Worm (Caenorhabditis elegans): Measurements from ENCODE around the gene clip-1.

The clip-1 gene

ce11 chrIII:9254988-9255387, 13.9 kb downstream of the clip-1 start:
- TF ChIP-seq tbx-8 (GFP tag; optimal IDR thresholded peaks at IDR 0.05), result no peak
- TF ChIP-seq mls-2 (tag; optimal IDR thresholded peaks at IDR 0.05), result no peak
- no peak for TF ChIP-seq pha-4 (tag; optimal IDR thresholded peaks at IDR 0.05)
- no peak for TF ChIP-seq zip-8 (tag; optimal IDR thresholded peaks at IDR 0.05)
- TF ChIP-seq elt-3 (tag; optimal IDR thresholded peaks at IDR 0.05), result no peak
- no peak for TF ChIP-seq lin-32 (GFP tag; optimal IDR thresholded peaks at IDR 0.05)
- TF ChIP-seq hlh-1 (tag; optimal IDR thresholded peaks at IDR 0.05), result no peak
- TF ChIP-seq nhr-28 (tag; optimal IDR thresholded peaks at IDR 0.05), result no peak
- no peak for TF ChIP-seq nhr-237 (tag; optimal IDR thresholded peaks at IDR 0.05)

- no peak for TF ChIP-seq mls-2 (tag; optimal IDR thresholded peaks at IDR 0.05)
- TF ChIP-seq lsy-2 (tag; optimal IDR thresholded peaks at IDR 0.05), result no peak
- TF ChIP-seq ces-1 (GFP tag; optimal IDR thresholded peaks at IDR 0.05), result peak; percentile 6
Measured at ce11 chrIII:9250729-9251128, 18.1 kb downstream of the clip-1 start, which contains the start of gene T02C1.2. T02C1.2 (plus strand) TSS chrIII:9251029.

- TF ChIP-seq hlh-1 (tag; optimal IDR thresholded peaks at IDR 0.05) (peak; percentile 4), unc-39 (tag; optimal IDR thresholded peaks at IDR 0.05) (no peak), nhr-2 (tag; optimal IDR thresholded peaks at IDR 0.05) (peak; percentile 62), ham-2 (GFP tag; optimal IDR thresholded peaks at IDR 0.05) (no peak)
Measured at ce11 chrIII:9247221-9247620, 21.6 kb downstream of the clip-1 start, which contains the start of gene T02C1.1. T02C1.1 (plus strand) TSS chrIII:9247525.

ce11 chrIII:9242675-9243074, 26.2 kb downstream of the clip-1 start, which contains the start of gene dat-1:
dat-1 (plus strand) TSS chrIII:9242975.
- TF ChIP-seq nhr-2 (tag; optimal IDR thresholded peaks at IDR 0.05) (no peak), ceh-83 (GFP tag; optimal IDR thresholded peaks at IDR 0.05) (no peak), mep-1 (tag; optimal IDR thresholded peaks at IDR 0.05) (no peak), ztf-11 (tag; optimal IDR thresholded peaks at IDR 0.05) (no peak), ceh-43 (GFP tag; optimal IDR thresholded peaks at IDR 0.05) (no peak), bed-3 (GFP tag; optimal IDR thresholded peaks at IDR 0.05) (no peak), cnd-1 (tag; optimal IDR thresholded peaks at IDR 0.05) (no peak), flh-1 (GFP tag; optimal IDR thresholded peaks at IDR 0.05) (no peak), pha-4 (tag; optimal IDR thresholded peaks at IDR 0.05) (no peak), nhr-237 (tag; optimal IDR thresholded peaks at IDR 0.05) (no peak), unc-120 (tag; optimal IDR thresholded peaks at IDR 0.05; ENCODE audit: poor library complexity, severe bottlenecking) (no peak), tbx-8 (GFP tag; optimal IDR thresholded peaks at IDR 0.05) (no peak), M03D4.4 (tag; optimal IDR thresholded peaks at IDR 0.05) (no peak), nhr-12 (tag; optimal IDR thresholded peaks at IDR 0.05) (no peak), lsy-2 (tag; optimal IDR thresholded peaks at IDR 0.05) (no peak)

- TF ChIP-seq ceh-39 (tag; optimal IDR thresholded peaks at IDR 0.05), result no peak
- no peak for TF ChIP-seq lin-32 (GFP tag; optimal IDR thresholded peaks at IDR 0.05)
- TF ChIP-seq pha-4 (tag; optimal IDR thresholded peaks at IDR 0.05), result no peak
- no peak for TF ChIP-seq lsy-2 (tag; optimal IDR thresholded peaks at IDR 0.05)
- no peak for TF ChIP-seq bed-3 (GFP tag; optimal IDR thresholded peaks at IDR 0.05)
- no peak for TF ChIP-seq ztf-11 (tag; optimal IDR thresholded peaks at IDR 0.05)
- TF ChIP-seq elt-1 (tag; optimal IDR thresholded peaks at IDR 0.05; ENCODE audit: borderline replicate concordance, insufficient read depth), result no peak
- peak; percentile 27 for TF ChIP-seq ces-1 (GFP tag; optimal IDR thresholded peaks at IDR 0.05)
- no peak for TF ChIP-seq unc-39 (tag; optimal IDR thresholded peaks at IDR 0.05)
- no peak for TF ChIP-seq nhr-2 (tag; optimal IDR thresholded peaks at IDR 0.05)
- no peak for TF ChIP-seq snpc-4 (tag; optimal IDR thresholded peaks at IDR 0.05)
- peak; percentile 20 for TF ChIP-seq nhr-237 (tag; optimal IDR thresholded peaks at IDR 0.05)
- TF ChIP-seq ceh-83 (GFP tag; optimal IDR thresholded peaks at IDR 0.05), result no peak
- peak; percentile 38 for TF ChIP-seq mep-1 (tag; optimal IDR thresholded peaks at IDR 0.05)
- no peak for TF ChIP-seq sptf-1 (tag; optimal IDR thresholded peaks at IDR 0.05)
- no peak for TF ChIP-seq nhr-28 (tag; optimal IDR thresholded peaks at IDR 0.05)
- no peak for TF ChIP-seq sem-2 (GFP tag; optimal IDR thresholded peaks at IDR 0.05)
- peak; percentile 43 for TF ChIP-seq unc-120 (tag; optimal IDR thresholded peaks at IDR 0.05; ENCODE audit: poor library complexity, severe bottlenecking)
- TF ChIP-seq ceh-43 (GFP tag; optimal IDR thresholded peaks at IDR 0.05), result no peak
- TF ChIP-seq ham-2 (GFP tag; optimal IDR thresholded peaks at IDR 0.05), result no peak
Measured at ce11 chrIII:9239983-9240382, 28.9 kb downstream of the clip-1 start, which contains the start of gene saeg-2. saeg-2 (plus strand) TSS chrIII:9240363.

ce11 chrIII:9237626-9238025, 31.2 kb downstream of the clip-1 start:
- no peak for TF ChIP-seq ceh-43 (GFP tag; optimal IDR thresholded peaks at IDR 0.05)
- TF ChIP-seq ces-1 (GFP tag; optimal IDR thresholded peaks at IDR 0.05), result no peak
- TF ChIP-seq elt-1 (tag; optimal IDR thresholded peaks at IDR 0.05; ENCODE audit: borderline replicate concordance, insufficient read depth), result no peak
- TF ChIP-seq lin-13 (tag; optimal IDR thresholded peaks at IDR 0.05), result no peak
- TF ChIP-seq lin-32 (GFP tag; optimal IDR thresholded peaks at IDR 0.05), result no peak
- no peak for TF ChIP-seq unc-120 (tag; optimal IDR thresholded peaks at IDR 0.05; ENCODE audit: poor library complexity, severe bottlenecking)
- no peak for TF ChIP-seq unc-39 (tag; optimal IDR thresholded peaks at IDR 0.05)
- no peak for TF ChIP-seq ham-2 (GFP tag; optimal IDR thresholded peaks at IDR 0.05)
- no peak for TF ChIP-seq pha-4 (tag; optimal IDR thresholded peaks at IDR 0.05)
- TF ChIP-seq bed-3 (GFP tag; optimal IDR thresholded peaks at IDR 0.05), result no peak
- TF ChIP-seq ceh-83 (GFP tag; optimal IDR thresholded peaks at IDR 0.05), result no peak
- no peak for TF ChIP-seq ceh-39 (tag; optimal IDR thresholded peaks at IDR 0.05)
- no peak for TF ChIP-seq M03D4.4 (tag; optimal IDR thresholded peaks at IDR 0.05)
- no peak for TF ChIP-seq nhr-237 (tag; optimal IDR thresholded peaks at IDR 0.05)
- no peak for TF ChIP-seq nhr-28 (tag; optimal IDR thresholded peaks at IDR 0.05)
- no peak for TF ChIP-seq elt-3 (tag; optimal IDR thresholded peaks at IDR 0.05)
